Worm (Caenorhabditis elegans) whole organism, L1 larva: Measurements from ENCODE around the gene K09C6.8.
A peak's percentile ranks its signal among the peaks of the same experiment; 100 is the strongest.

Experiments used
- C04F5.9 ChIP-seq: sonication (generic microtip); optimal IDR thresholded peaks from 2 replicates; lab custom pipeline; 2016; ENCODE audit warnings: missing genetic modification characterization, missing compliant biosample characterization
- C34B4.2 ChIP-seq: sonication (generic microtip); optimal IDR thresholded peaks from 2 replicates; lab custom pipeline; 2017; ENCODE audit warnings: mild to moderate bottlenecking, missing genetic modification characterization, missing compliant biosample characterization
- F16B12.6 ChIP-seq: fragments of 150-350 bp; optimal IDR thresholded peaks from 2 replicates; lab custom pipeline; 2014; ENCODE audit warnings: missing biosample characterization, missing genetic modification characterization
- aha-1 ChIP-seq: fragments of 150-350 bp; optimal IDR thresholded peaks from 2 replicates; lab custom pipeline; 2014; ENCODE audit warnings: missing biosample characterization, missing genetic modification characterization
- alr-1 ChIP-seq: fragments of 200-800 bp; sonication (Bioruptor generic); optimal IDR thresholded peaks from 2 replicates; lab custom pipeline; 2018; ENCODE audit warnings: borderline replicate concordance, mild to moderate bottlenecking, missing genetic modification characterization, missing compliant biosample characterization
- ama-1 ChIP-seq: fragments of 150-350 bp; optimal IDR thresholded peaks from 2 replicates; lab custom pipeline; 2014
- blmp-1 ChIP-seq: fragments of 150-350 bp; optimal IDR thresholded peaks from 2 replicates; lab custom pipeline; 2014; ENCODE audit warnings: missing biosample characterization, missing genetic modification characterization
- ceh-8 ChIP-seq: fragments of 200-800 bp; sonication (Bioruptor generic); optimal IDR thresholded peaks from 2 replicates; lab custom pipeline; 2018; ENCODE audit warnings: mild to moderate bottlenecking, missing genetic modification characterization, moderate library complexity, missing compliant biosample characterization
- ceh-88 ChIP-seq: fragments of 200-800 bp; sonication (Bioruptor generic); IDR thresholded peaks from 2 replicates; pipeline ENCODE4 v1.3.6; 2022; ENCODE audit warnings: missing genetic modification characterization, missing compliant biosample characterization
- ceh-90 ChIP-seq: sonication (generic microtip); optimal IDR thresholded peaks from 2 replicates; lab custom pipeline; 2016; ENCODE audit warnings: missing genetic modification characterization, missing compliant biosample characterization
- ces-1 ChIP-seq: fragments of 150-350 bp; optimal IDR thresholded peaks from 2 replicates; lab custom pipeline; 2014; ENCODE audit warnings: missing biosample characterization, missing genetic modification reagents, missing genetic modification characterization
- dpl-1 ChIP-seq, 3 experiments: fragments of 150-350 bp in 2 of 3; sonication (generic microtip) in 1 of 3; optimal IDR thresholded peaks; 2 replicates each; lab custom pipeline; 2014 to 2017; ENCODE audit warnings: missing biosample characterization in 3 of 3, missing genetic modification characterization in 3 of 3, missing genetic modification reagents in 3 of 3
- efl-1 ChIP-seq, 4 experiments: fragments of 150-350 bp; optimal IDR thresholded peaks in 3 of 4; peaks in 1 of 4; 1 replicate in 1 of 4; 2 replicates in 3 of 4; lab custom pipeline; 2014; ENCODE audit warnings: missing biosample characterization in 2 of 4, missing genetic modification characterization in 2 of 4, missing genetic modification reagents in 2 of 4
- elt-2 ChIP-seq: sonication (generic microtip); optimal IDR thresholded peaks from 2 replicates; lab custom pipeline; 2016; ENCODE audit warnings: missing genetic modification characterization, mild to moderate bottlenecking, inconsistent platforms, missing compliant biosample characterization, missing genetic modification reagents
- elt-3 ChIP-seq, 6 experiments: fragments of 150-350 bp in 1 of 6; sonication (generic microtip); optimal IDR thresholded peaks; 2 replicates each; lab custom pipeline; 2017 to 2018; ENCODE audit warnings: missing biosample characterization in 6 of 6, missing genetic modification characterization in 6 of 6, inconsistent platforms in 1 of 6
- fkh-10 ChIP-seq: sonication (generic microtip); optimal IDR thresholded peaks from 2 replicates; lab custom pipeline; 2017; ENCODE audit warnings: missing biosample characterization, missing genetic modification reagents, missing genetic modification characterization
- fkh-4 ChIP-seq: sonication (generic microtip); optimal IDR thresholded peaks from 2 replicates; lab custom pipeline; 2016; ENCODE audit warnings: missing compliant biosample characterization, missing genetic modification characterization, borderline replicate concordance
- grh-1 ChIP-seq: fragments of 200-800 bp; sonication (Bioruptor generic); IDR thresholded peaks from 2 replicates; pipeline ENCODE4 v1.3.6; 2022; ENCODE audit warnings: missing genetic modification reagents, missing genetic modification characterization, missing compliant biosample characterization
- hlh-4 ChIP-seq: sonication (generic microtip); optimal IDR thresholded peaks from 2 replicates; lab custom pipeline; 2016; ENCODE audit warnings: mild to moderate bottlenecking, missing genetic modification characterization, missing compliant biosample characterization
- hpl-2 ChIP-seq: fragments of 150-350 bp; optimal IDR thresholded peaks from 2 replicates; lab custom pipeline; 2014; ENCODE audit warnings: missing biosample characterization, missing genetic modification reagents, missing genetic modification characterization
- irx-1 ChIP-seq: sonication (generic microtip); optimal IDR thresholded peaks from 2 replicates; lab custom pipeline; 2016; ENCODE audit warnings: missing genetic modification characterization, missing compliant biosample characterization
- isw-1 ChIP-seq: fragments of 200-800 bp; sonication (Bioruptor generic); IDR thresholded peaks from 2 replicates; pipeline ENCODE4 v1.3.6; 2022; ENCODE audit warnings: missing genetic modification characterization, missing compliant biosample characterization
- jun-1 ChIP-seq: fragments of 150-350 bp; optimal IDR thresholded peaks from 2 replicates; lab custom pipeline; 2014; ENCODE audit warnings: missing biosample characterization, missing genetic modification reagents, missing genetic modification characterization
- lin-14 ChIP-seq: fragments of 200-800 bp; sonication (Bioruptor generic); optimal IDR thresholded peaks from 2 replicates; lab custom pipeline; 2018; ENCODE audit warnings: mild to moderate bottlenecking, missing genetic modification characterization, moderate library complexity, missing compliant biosample characterization
- lin-35 ChIP-seq, 2 experiments: fragments of 150-350 bp; optimal IDR thresholded peaks; 2 replicates each; lab custom pipeline; 2014; ENCODE audit warnings: missing biosample characterization in 2 of 2, missing genetic modification characterization in 2 of 2, missing genetic modification reagents in 2 of 2
- mep-1 ChIP-seq: fragments of 150-350 bp; optimal IDR thresholded peaks from 2 replicates; lab custom pipeline; 2014; ENCODE audit warnings: missing biosample characterization, missing genetic modification characterization
- nhr-47 ChIP-seq: sonication (generic microtip); optimal IDR thresholded peaks from 2 replicates; lab custom pipeline; 2016; ENCODE audit warnings: mild to moderate bottlenecking, missing genetic modification characterization, moderate library complexity, missing compliant biosample characterization
- nhr-85 ChIP-seq: sonication (generic microtip); peaks from one replicate; lab custom pipeline; 2016; ENCODE audit warnings: missing genetic modification characterization, inconsistent platforms, missing compliant biosample characterization
- nhr-90 ChIP-seq: sonication (generic microtip); optimal IDR thresholded peaks from 2 replicates; lab custom pipeline; 2016; ENCODE audit warnings: mild to moderate bottlenecking, missing genetic modification characterization, missing compliant biosample characterization; ENCODE audit not compliant: poor library complexity
- pag-3 ChIP-seq: sonication (generic microtip); optimal IDR thresholded peaks from 2 replicates; lab custom pipeline; 2017; ENCODE audit warnings: missing genetic modification characterization, mild to moderate bottlenecking, missing compliant biosample characterization, antibody characterized with exemption, borderline replicate concordance; ENCODE audit not compliant: insufficient read depth
- pqm-1 ChIP-seq: sonication (generic microtip); optimal IDR thresholded peaks from 3 replicates; lab custom pipeline; 2017; ENCODE audit warnings: missing biosample characterization, missing genetic modification characterization
- sox-4 ChIP-seq: sonication (generic microtip); optimal IDR thresholded peaks from 2 replicates; lab custom pipeline; 2016; ENCODE audit warnings: missing genetic modification characterization, missing compliant biosample characterization
- sptf-1 ChIP-seq: fragments of 150-350 bp; optimal IDR thresholded peaks from 2 replicates; lab custom pipeline; 2014; ENCODE audit warnings: missing biosample characterization, missing genetic modification characterization
- sup-37 ChIP-seq: fragments of 200-800 bp; sonication (Bioruptor generic); optimal IDR thresholded peaks from 2 replicates; lab custom pipeline; 2018; ENCODE audit warnings: mild to moderate bottlenecking, missing genetic modification characterization, missing compliant biosample characterization
- ztf-4 ChIP-seq: fragments of 150-350 bp; optimal IDR thresholded peaks from 2 replicates; lab custom pipeline; 2014; ENCODE audit warnings: missing biosample characterization, missing genetic modification characterization

K09C6.8 gene

DNA sequence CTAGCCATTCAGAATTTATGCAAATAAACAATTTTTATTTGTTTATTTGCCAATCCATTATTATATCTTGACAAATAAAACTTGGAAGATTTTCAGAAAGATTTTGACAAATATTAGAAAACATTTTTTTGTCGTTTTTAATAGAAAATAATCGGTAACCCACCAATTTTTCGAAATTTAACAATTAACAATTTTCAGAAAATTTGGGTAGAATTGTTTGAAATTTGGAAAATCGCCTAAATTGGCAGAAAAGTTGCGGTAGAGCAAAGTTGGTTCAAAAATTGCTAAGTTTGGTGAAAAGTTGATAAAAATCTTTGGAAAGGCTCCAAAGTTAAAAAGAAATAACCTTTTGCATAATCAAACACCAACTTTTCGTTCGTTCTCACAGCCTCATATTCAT, 34.8 kb downstream of the K09C6.8 start:
- TF ChIP-seq grh-1 (no peak), hpl-2 (GFP tag; lab: Kevin White, UChicago) (no peak), nhr-47 (tag; lab: Kevin White, UChicago) (no peak), blmp-1 (tag; lab: Kevin White, UChicago) (no peak), pag-3 (tag; lab: Kevin White, UChicago) (no peak), lin-14 (no peak), fkh-10 (GFP tag; lab: Kevin White, UChicago) (no peak), dpl-1 (GFP tag; optimal IDR thresholded peaks at IDR 0.05; lab: Kevin White, UChicago) (no peak)
- TF ChIP-seq, all 84 proteins: peak for 0

DNA sequence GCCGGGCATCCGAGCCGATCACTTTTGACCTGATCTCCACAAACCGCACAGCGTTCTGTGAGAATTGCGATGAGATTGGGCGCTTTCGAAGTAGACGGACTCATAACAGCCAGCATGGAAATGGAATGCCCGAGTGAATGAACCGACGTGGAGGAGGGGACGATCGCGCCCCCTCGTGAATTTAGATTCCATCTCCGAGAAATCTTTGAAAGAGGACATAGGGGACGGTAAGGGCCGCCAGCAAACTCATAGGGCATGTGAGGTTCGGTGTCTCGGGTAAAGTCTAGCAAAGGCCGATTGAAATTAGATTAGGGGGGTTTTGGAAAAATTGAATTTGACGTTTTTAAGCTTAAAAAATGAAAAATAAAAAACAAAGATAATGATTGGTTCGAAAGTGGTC, 38.5 kb downstream of the K09C6.8 start, which contains the start of gene nhr-270:
Gene nhr-270 (minus strand): TSS at position 257 of the 400 bp plus-strand sequence.
- TF ChIP-seq ceh-90 (tag; lab: Kevin White, UChicago) (no peak), pqm-1 (tag; lab: Kevin White, UChicago) (no peak), C04F5.9 (tag; lab: Kevin White, UChicago) (no peak), nhr-85 (tag; lab: Kevin White, UChicago) (peak; percentile 41), ceh-8 (GFP tag; lab: Kevin White, UChicago) (no peak), hpl-2 (GFP tag; lab: Kevin White, UChicago) (no peak), ces-1 (GFP tag; lab: Kevin White, UChicago) (no peak), F16B12.6 (tag; lab: Kevin White, UChicago) (no peak), C34B4.2 (tag; lab: Kevin White, UChicago) (no peak), elt-3 (tag; optimal IDR thresholded peaks at IDR 0.05; lab: Kevin White, UChicago) (no peak), lin-14 (peak; percentile 32), sox-4 (tag; lab: Kevin White, UChicago) (no peak)
- TF ChIP-seq, all 84 proteins: peak for 2

DNA sequence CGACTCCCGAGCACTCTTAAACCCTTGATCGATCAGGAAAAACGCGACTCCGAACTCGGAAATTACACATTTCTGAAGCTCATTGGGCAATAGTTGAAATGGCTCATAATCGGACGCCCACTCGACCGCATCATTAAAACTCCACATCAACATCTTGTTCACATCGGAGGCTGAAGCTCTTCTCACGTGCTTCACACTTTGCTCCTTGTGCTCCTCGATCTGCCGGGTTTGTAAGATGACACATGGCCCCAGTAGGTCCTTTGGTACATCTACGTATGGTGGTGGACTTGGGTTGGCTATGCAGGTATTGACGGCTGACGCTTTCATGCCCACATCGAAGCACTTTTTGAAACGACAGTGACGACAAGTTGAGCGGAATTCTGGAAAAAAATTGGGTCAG, 39.5 kb downstream of the K09C6.8 start:
- TF ChIP-seq alr-1 (tag; lab: Kevin White, UChicago): no peak
- TF ChIP-seq nhr-90 (tag; lab: Kevin White, UChicago): no peak
- TF ChIP-seq elt-2: no peak
- no peak for TF ChIP-seq irx-1 (tag; lab: Kevin White, UChicago)
- no peak for TF ChIP-seq sup-37 (GFP tag; lab: Kevin White, UChicago)
- no peak for TF ChIP-seq lin-35 (GFP tag; optimal IDR thresholded peaks at IDR 0.05; lab: Kevin White, UChicago)
- no peak for TF ChIP-seq fkh-4
- no peak for TF ChIP-seq efl-1 (optimal IDR thresholded peaks at IDR 0.05; lab: Kevin White, UChicago)
- TF ChIP-seq efl-1 (GFP tag; optimal IDR thresholded peaks at IDR 0.05 in 1 of 2; lab: Kevin White, UChicago): no peak
- no peak for TF ChIP-seq blmp-1 (tag; lab: Kevin White, UChicago)
- no peak for TF ChIP-seq aha-1 (tag; lab: Kevin White, UChicago)
- TF ChIP-seq pag-3 (tag; lab: Kevin White, UChicago): no peak
- TF ChIP-seq hpl-2 (GFP tag; lab: Kevin White, UChicago): no peak
- TF ChIP-seq jun-1 (tag; lab: Kevin White, UChicago): no peak
- TF ChIP-seq ceh-8 (GFP tag; lab: Kevin White, UChicago): no peak
- TF ChIP-seq ceh-88 (GFP tag; lab: Robert Waterston, UW): no peak
- no peak for TF ChIP-seq hlh-4 (tag; lab: Kevin White, UChicago)
- no peak for TF ChIP-seq nhr-47 (tag; lab: Kevin White, UChicago)
- TF ChIP-seq lin-14: no peak
- no peak for TF ChIP-seq mep-1 (tag; lab: Kevin White, UChicago)

DNA sequence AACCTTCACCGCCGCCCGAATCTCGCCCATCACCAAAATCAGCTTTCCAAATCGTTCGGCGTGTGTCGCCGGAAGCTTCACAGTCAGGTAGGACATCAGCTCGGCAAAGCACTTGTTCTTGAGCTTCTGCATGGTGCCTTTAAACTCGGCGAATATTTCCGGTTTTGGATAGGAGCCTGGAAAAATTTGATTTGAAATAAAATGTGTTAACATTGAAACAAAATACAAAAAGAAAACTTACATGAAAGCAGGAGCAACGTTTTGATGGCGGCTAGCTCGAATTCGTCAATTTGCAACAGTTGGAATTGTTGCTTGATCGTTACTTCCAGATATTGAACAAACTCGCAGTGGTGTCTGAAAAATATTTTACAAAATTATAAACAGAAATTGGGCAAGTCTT, 40.3 kb downstream of the K09C6.8 start:
- TF ChIP-seq hlh-4 (tag; lab: Kevin White, UChicago) (no peak), isw-1 (GFP tag; lab: Robert Waterston, UW) (no peak), ztf-4 (tag; lab: Kevin White, UChicago) (no peak), sptf-1 (tag; lab: Kevin White, UChicago) (no peak), ama-1 (lab: Kevin White, UChicago) (no peak), C34B4.2 (tag; lab: Kevin White, UChicago) (no peak), sox-4 (tag; lab: Kevin White, UChicago) (no peak), C04F5.9 (tag; lab: Kevin White, UChicago) (no peak), fkh-10 (GFP tag; lab: Kevin White, UChicago) (no peak)
